Fruit fly (Drosophila melanogaster) whole organism, pupa: ENCODE data around the gene CG8117.

Experiments used
- CG15710 ChIP-seq: fragments of 200-800 bp; sonication (Bioruptor generic); optimal IDR thresholded peaks from 2 replicates; lab custom pipeline; 2018; ENCODE audit warnings: missing biosample characterization, mild to moderate bottlenecking, missing genetic modification characterization, moderate library complexity
- CG17806 ChIP-seq: fragments of 200-800 bp; sonication (Bioruptor generic); optimal IDR thresholded peaks from 2 replicates; lab custom pipeline; 2018; ENCODE audit warnings: missing biosample characterization, mild to moderate bottlenecking, missing genetic modification characterization, moderate library complexity
- gl ChIP-seq: fragments of 200-800 bp; sonication (Bioruptor generic); optimal IDR thresholded peaks from 2 replicates; lab custom pipeline; 2018; ENCODE audit warnings: missing biosample characterization, mild to moderate bottlenecking, missing genetic modification characterization
- rn ChIP-seq: fragments of 200-800 bp; sonication (Bioruptor generic); IDR thresholded peaks from 2 replicates; pipeline ENCODE4 v1.3.6; 2022; ENCODE audit warnings: missing biosample characterization, missing genetic modification characterization

DNA sequence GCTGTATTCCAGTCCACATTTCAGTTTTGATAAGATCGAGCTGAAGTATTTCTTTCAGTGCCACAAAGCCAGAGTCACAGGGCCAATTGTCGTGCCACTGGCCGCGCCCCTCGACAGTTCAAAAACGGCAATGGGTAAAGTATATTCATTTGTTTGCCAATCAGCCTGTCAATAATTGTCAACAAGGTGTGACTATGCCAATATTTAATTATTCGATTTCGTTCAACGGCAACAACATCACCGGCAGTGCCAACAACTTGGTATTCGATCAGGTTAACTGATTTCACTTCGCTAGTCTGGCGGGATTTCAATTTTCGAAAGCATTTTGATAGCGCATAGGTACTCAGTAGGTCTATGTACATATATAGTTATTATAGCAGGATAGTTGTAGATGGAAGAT is 41.6 kb upstream of the CG8117 start:
- TF ChIP-seq rn (GFP tag; lab: Robert Waterston, UW): no peak
- TF ChIP-seq gl (tag; lab: Kevin White, UChicago): no peak
- no peak for TF ChIP-seq CG17806 (tag; lab: Kevin White, UChicago)
- TF ChIP-seq CG15710 (tag; lab: Kevin White, UChicago): no peak
